Worm (Caenorhabditis elegans): ENCODE measurements around the gene C24H10.4.
A peak's percentile ranks its signal among the peaks of the same experiment; 100 is the strongest.

The C24H10.4 gene

ce11 chrX:5061763-5062162 lies 2.7 kb upstream of the C24H10.4 start:
- TF ChIP-seq ztf-16 (tag; optimal IDR thresholded peaks at IDR 0.05) (no peak), lim-6 (tag; optimal IDR thresholded peaks at IDR 0.05) (no peak), K02D7.2 (tag; optimal IDR thresholded peaks at IDR 0.05) (no peak), rnt-1 (tag; optimal IDR thresholded peaks at IDR 0.05) (peak; percentile 30), ceh-18 (tag; optimal IDR thresholded peaks at IDR 0.05) (no peak), ceh-30 (tag; optimal IDR thresholded peaks at IDR 0.05) (no peak)

- TF ChIP-seq ceh-31 (tag; optimal IDR thresholded peaks at IDR 0.05) (no peak), pha-4 (tag; optimal IDR thresholded peaks at IDR 0.05) (no peak), sox-2 (GFP tag; IDR thresholded peaks at IDR 0.05) (no peak), ceh-24 (tag; optimal IDR thresholded peaks at IDR 0.05) (no peak), unc-3 (GFP tag; conservative IDR thresholded peaks at IDR 0.05) (no peak), unc-3 (tag; optimal IDR thresholded peaks at IDR 0.05) (no peak), ceh-18 (tag; optimal IDR thresholded peaks at IDR 0.05) (no peak), rnt-1 (tag; optimal IDR thresholded peaks at IDR 0.05) (no peak)
Observed at ce11 chrX:5060756-5061155, 1.7 kb upstream of the C24H10.4 start, which contains the start of gene C24H10.3. TSS of gene C24H10.3 (plus strand) at chrX:5061056.

- peak; percentile 93 for TF ChIP-seq tbx-2 (tag; optimal IDR thresholded peaks at IDR 0.05)
- TF ChIP-seq mec-3 (tag; optimal IDR thresholded peaks at IDR 0.05; ENCODE audit: borderline replicate concordance), result peak; percentile 28
- TF ChIP-seq lim-6 (tag; optimal IDR thresholded peaks at IDR 0.05), result peak; percentile 68
- peak; percentile 29 for TF ChIP-seq elt-2 (tag; optimal IDR thresholded peaks at IDR 0.05)
- peak; percentile 18 for TF ChIP-seq unc-42 (tag; optimal IDR thresholded peaks at IDR 0.05)
- peak; percentile 15 for TF ChIP-seq ttx-3 (tag; optimal IDR thresholded peaks at IDR 0.05)
- peak; percentile 34 for TF ChIP-seq C38D4.7 (GFP tag; optimal IDR thresholded peaks at IDR 0.05)
- peak; percentile 79 for TF ChIP-seq hlh-8 (tag; optimal IDR thresholded peaks at IDR 0.05)
- peak; percentile 66 for TF ChIP-seq gmeb-2 (tag; optimal IDR thresholded peaks at IDR 0.05)
- TF ChIP-seq K02D7.2 (tag; optimal IDR thresholded peaks at IDR 0.05), result peak; percentile 74
- peak; percentile 1 for TF ChIP-seq ztf-16 (tag; optimal IDR thresholded peaks at IDR 0.05)
- TF ChIP-seq ets-4 (tag; optimal IDR thresholded peaks at IDR 0.05), result peak; percentile 34
- peak; percentile 56 for TF ChIP-seq fax-1 (tag; optimal IDR thresholded peaks at IDR 0.05)
- TF ChIP-seq ceh-34 (tag; optimal IDR thresholded peaks at IDR 0.05), result peak; percentile 25
- TF ChIP-seq ref-2 (tag; optimal IDR thresholded peaks at IDR 0.05), result peak; percentile 56
- TF ChIP-seq eyg-1 (tag; optimal IDR thresholded peaks at IDR 0.05), result peak; percentile 37
- TF ChIP-seq pat-9 (tag; optimal IDR thresholded peaks at IDR 0.05), result peak; percentile 77
- TF ChIP-seq npax-4 (tag; optimal IDR thresholded peaks at IDR 0.05), result peak; percentile 31
- TF ChIP-seq sdc-2 (tag; optimal IDR thresholded peaks at IDR 0.05), result peak; percentile 38
- peak; percentile 84 for TF ChIP-seq fkh-6 (tag; optimal IDR thresholded peaks at IDR 0.05)
- TF ChIP-seq ceh-19 (GFP tag; optimal IDR thresholded peaks at IDR 0.05), result peak; percentile 73
- peak; percentile 80 for TF ChIP-seq elt-4 (tag; optimal IDR thresholded peaks at IDR 0.05)
- peak; percentile 89 for TF ChIP-seq hlh-13 (GFP tag; optimal IDR thresholded peaks at IDR 0.05)
- TF ChIP-seq C08G9.2 (tag; optimal IDR thresholded peaks at IDR 0.05), result peak; percentile 39
- peak; percentile 79 for TF ChIP-seq che-1 (tag; optimal IDR thresholded peaks at IDR 0.05)
- peak; percentile 92 for TF ChIP-seq Y22D7AL.16 (tag; optimal IDR thresholded peaks at IDR 0.05)
- TF ChIP-seq madf-2 (tag; optimal IDR thresholded peaks at IDR 0.05), result peak; percentile 95
- peak; percentile 66 for TF ChIP-seq F13H6.1 (tag; optimal IDR thresholded peaks at IDR 0.05)
- peak; percentile 87 for TF ChIP-seq pqm-1 (tag; optimal IDR thresholded peaks at IDR 0.05)
- TF ChIP-seq pag-3 (tag; optimal IDR thresholded peaks at IDR 0.05; ENCODE audit: borderline replicate concordance), result peak; percentile 83
- TF ChIP-seq hlh-6 (tag; optimal IDR thresholded peaks at IDR 0.05), result peak; percentile 84
- peak; percentile 79 for TF ChIP-seq lin-11 (tag; optimal IDR thresholded peaks at IDR 0.05)
- TF ChIP-seq ceh-6 (GFP tag; optimal IDR thresholded peaks at IDR 0.05), result peak; percentile 59
- peak; percentile 76 for TF ChIP-seq sox-4 (tag; optimal IDR thresholded peaks at IDR 0.05)
Observed at ce11 chrX:5056199-5056598, 2.9 kb downstream of the C24H10.4 start.

Data from whole organism, late embryonic.